Fruit fly (Drosophila melanogaster) whole organism, embryonic: ENCODE results near the gene CG42814.

Source experiments
- Ada2b ChIP-seq: fragments of 200-800 bp; sonication (Bioruptor generic); IDR thresholded peaks from 2 replicates; pipeline ENCODE4 v1.3.6; 2022; ENCODE audit warnings: missing biosample characterization, missing genetic modification characterization
- Antp ChIP-seq: fragments of 200-800 bp; sonication (Bioruptor generic); optimal IDR thresholded peaks from 3 replicates; lab custom pipeline; 2016; ENCODE audit warnings: missing biosample characterization, missing genetic modification characterization
- Atf-2 ChIP-seq: fragments of 200-800 bp; sonication (Bioruptor generic); optimal IDR thresholded peaks from 2 replicates; lab custom pipeline; 2016; ENCODE audit warnings: missing biosample characterization, missing genetic modification characterization
- B-H2 ChIP-seq: fragments of 200-800 bp; sonication (Bioruptor generic); optimal IDR thresholded peaks from 2 replicates; lab custom pipeline; 2018; ENCODE audit warnings: missing biosample characterization, mild to moderate bottlenecking, missing genetic modification characterization
- C15 ChIP-seq: fragments of 200-800 bp; sonication (Bioruptor generic); IDR thresholded peaks from 3 replicates; pipeline ENCODE4 v1.3.6; 2022; ENCODE audit warnings: missing biosample characterization, missing genetic modification characterization
- CG10979 ChIP-seq: fragments of 200-800 bp; sonication (Bioruptor generic); optimal IDR thresholded peaks from 2 replicates; lab custom pipeline; 2018; ENCODE audit warnings: missing biosample characterization, mild to moderate bottlenecking, missing genetic modification characterization, moderate library complexity
- CG11247 ChIP-seq: fragments of 200-800 bp; sonication (Bioruptor generic); IDR thresholded peaks from 2 replicates; pipeline ENCODE4 v1.3.6; 2022; ENCODE audit warnings: missing biosample characterization, missing genetic modification characterization
- CG11456 ChIP-seq: fragments of 200-800 bp; sonication (Bioruptor generic); IDR thresholded peaks from 3 replicates; pipeline ENCODE4 v1.3.6; 2022; ENCODE audit warnings: missing biosample characterization, missing genetic modification characterization
- CG11504 ChIP-seq: fragments of 200-800 bp; sonication (Bioruptor generic); optimal IDR thresholded peaks from 3 replicates; lab custom pipeline; 2019; ENCODE audit warnings: missing biosample characterization, mild to moderate bottlenecking, missing genetic modification characterization, moderate library complexity
- CG11696 ChIP-seq: fragments of 200-800 bp; sonication (Bioruptor generic); IDR thresholded peaks from 2 replicates; pipeline ENCODE4 v1.3.6; 2022; ENCODE audit warnings: missing biosample characterization, missing genetic modification characterization
- CG11723 ChIP-seq: fragments of 200-800 bp; sonication (Bioruptor generic); optimal IDR thresholded peaks from 2 replicates; lab custom pipeline; 2017; ENCODE audit warnings: missing biosample characterization, mild to moderate bottlenecking, missing genetic modification characterization
- CG12391 ChIP-seq: fragments of 200-800 bp; sonication (Bioruptor generic); optimal IDR thresholded peaks from 3 replicates; lab custom pipeline; 2018; ENCODE audit warnings: missing biosample characterization, mild to moderate bottlenecking, missing genetic modification characterization, moderate library complexity
- CG13123 ChIP-seq: fragments of 200-800 bp; sonication (Bioruptor generic); optimal IDR thresholded peaks from 2 replicates; lab custom pipeline; 2016; ENCODE audit warnings: missing biosample characterization, missing genetic modification characterization
- CG13424 ChIP-seq: fragments of 200-800 bp; sonication (Bioruptor generic); optimal IDR thresholded peaks from 2 replicates; lab custom pipeline; 2019; ENCODE audit warnings: missing biosample characterization, mild to moderate bottlenecking, missing genetic modification characterization, moderate library complexity
- CG13624 ChIP-seq: fragments of 200-800 bp; sonication (Bioruptor generic); optimal IDR thresholded peaks from 2 replicates; lab custom pipeline; 2016; ENCODE audit warnings: missing biosample characterization, missing genetic modification characterization
- CG15514 ChIP-seq: fragments of 200-800 bp; sonication (Bioruptor generic); optimal IDR thresholded peaks from 3 replicates; lab custom pipeline; 2017; ENCODE audit warnings: missing biosample characterization, missing genetic modification characterization, mild to moderate bottlenecking, moderate library complexity, missing genetic modification reagents
- CG16813 ChIP-seq: fragments of 200-800 bp; sonication (Bioruptor generic); IDR thresholded peaks from 3 replicates; pipeline ENCODE4 v1.3.6; 2022; ENCODE audit warnings: missing biosample characterization, missing genetic modification characterization; ENCODE audit not compliant: partially characterized antibody
- CG17186 ChIP-seq: fragments of 200-800 bp; sonication (Bioruptor generic); optimal IDR thresholded peaks from 3 replicates; lab custom pipeline; 2017; ENCODE audit warnings: missing biosample characterization, missing genetic modification reagents, missing genetic modification characterization
- CG1792 ChIP-seq: fragments of 200-800 bp; sonication (Bioruptor generic); optimal IDR thresholded peaks from 2 replicates; lab custom pipeline; 2016; ENCODE audit warnings: missing biosample characterization, missing genetic modification characterization
- CG3163 ChIP-seq: fragments of 200-800 bp; sonication (Bioruptor generic); optimal IDR thresholded peaks from 3 replicates; lab custom pipeline; 2016; ENCODE audit warnings: missing biosample characterization, missing genetic modification characterization
- CG42726 ChIP-seq: fragments of 200-800 bp; sonication (Bioruptor generic); IDR thresholded peaks from 2 replicates; pipeline ENCODE4 v1.3.6; 2022; ENCODE audit warnings: missing biosample characterization, missing genetic modification characterization; ENCODE audit not compliant: partially characterized antibody
- CG4282 ChIP-seq: fragments of 200-800 bp; sonication (Bioruptor generic); optimal IDR thresholded peaks from 2 replicates; lab custom pipeline; 2016; ENCODE audit warnings: missing biosample characterization, missing genetic modification characterization
- CG43689 ChIP-seq: fragments of 200-800 bp; sonication (Bioruptor generic); IDR thresholded peaks from 2 replicates; pipeline ENCODE4 v1.3.6; 2022; ENCODE audit warnings: missing biosample characterization, missing genetic modification characterization
- CG6689 ChIP-seq: fragments of 200-800 bp; sonication (Bioruptor generic); IDR thresholded peaks from 2 replicates; pipeline ENCODE4 v1.3.6; 2022; ENCODE audit warnings: missing biosample characterization, missing genetic modification characterization
- CG8089 ChIP-seq: fragments of 200-800 bp; sonication (Bioruptor generic); optimal IDR thresholded peaks from 3 replicates; lab custom pipeline; 2016; ENCODE audit warnings: missing biosample characterization, missing genetic modification characterization
- CG8281 ChIP-seq: fragments of 200-800 bp; sonication (Bioruptor generic); optimal IDR thresholded peaks from 2 replicates; lab custom pipeline; 2018; ENCODE audit warnings: missing biosample characterization, mild to moderate bottlenecking, missing genetic modification characterization, moderate library complexity
- CHES-1-like ChIP-seq: fragments of 200-800 bp; sonication (Bioruptor generic); optimal IDR thresholded peaks from 2 replicates; lab custom pipeline; 2016; ENCODE audit warnings: missing biosample characterization, missing genetic modification characterization
- HLH4C ChIP-seq: fragments of 200-800 bp; sonication (Bioruptor generic); IDR thresholded peaks from 3 replicates; pipeline ENCODE4 v1.3.6; 2022; ENCODE audit warnings: missing biosample characterization, missing genetic modification characterization; ENCODE audit not compliant: partially characterized antibody
- Hey ChIP-seq: fragments of 200-800 bp; sonication (Bioruptor generic); optimal IDR thresholded peaks from 3 replicates; lab custom pipeline; 2018; ENCODE audit warnings: missing biosample characterization, mild to moderate bottlenecking, missing genetic modification characterization
- Hr39 ChIP-seq: fragments of >200 bp; optimal IDR thresholded peaks from 2 replicates; lab custom pipeline; 2017
- Med ChIP-seq: fragments of 200-800 bp; sonication (Bioruptor generic); peaks from one replicate; lab custom pipeline; 2016; ENCODE audit warnings: missing biosample characterization, missing genetic modification characterization, mild to moderate bottlenecking, inconsistent platforms, moderate library complexity
- Mrtf ChIP-seq: fragments of 200-800 bp; sonication (Bioruptor generic); IDR thresholded peaks from 3 replicates; pipeline ENCODE4 v1.3.6; 2022; ENCODE audit warnings: missing biosample characterization, missing genetic modification characterization
- Rfx ChIP-seq: fragments of 200-800 bp; sonication (Bioruptor generic); IDR thresholded peaks from 2 replicates; pipeline ENCODE4 v1.3.6; 2022; ENCODE audit warnings: missing biosample characterization, missing genetic modification characterization
- Rx ChIP-seq: fragments of 200-800 bp; sonication (Bioruptor generic); IDR thresholded peaks from 2 replicates; pipeline ENCODE4 v1.3.6; 2022; ENCODE audit warnings: missing biosample characterization, missing genetic modification characterization
- Sox102F ChIP-seq: fragments of 200-800 bp; sonication (Bioruptor generic); optimal IDR thresholded peaks from 2 replicates; lab custom pipeline; 2018; ENCODE audit warnings: missing biosample characterization, mild to moderate bottlenecking, missing genetic modification characterization, moderate library complexity
- Sry-β ChIP-seq: fragments of 200-800 bp; sonication (Bioruptor generic); optimal IDR thresholded peaks from 2 replicates; lab custom pipeline; 2018; ENCODE audit warnings: missing biosample characterization, mild to moderate bottlenecking, missing genetic modification characterization, moderate library complexity
- aop ChIP-seq: fragments of 200-800 bp; sonication (Bioruptor generic); IDR thresholded peaks from 2 replicates; pipeline ENCODE4 v1.3.6; 2022; ENCODE audit warnings: missing biosample characterization, missing genetic modification characterization
- bowl ChIP-seq: fragments of 200-800 bp; sonication (Bioruptor generic); IDR thresholded peaks from 2 replicates; pipeline ENCODE4 v1.3.6; 2022; ENCODE audit warnings: missing biosample characterization, missing genetic modification characterization
- chinmo ChIP-seq: fragments of 200-800 bp; sonication (Bioruptor generic); IDR thresholded peaks from 4 replicates; pipeline ENCODE4 v1.3.6; 2022; ENCODE audit warnings: missing biosample characterization, missing genetic modification characterization; ENCODE audit not compliant: partially characterized antibody
- fd3F ChIP-seq: fragments of 200-800 bp; sonication (Bioruptor generic); optimal IDR thresholded peaks from 2 replicates; lab custom pipeline; 2018; ENCODE audit warnings: missing biosample characterization, mild to moderate bottlenecking, missing genetic modification characterization, moderate library complexity
- gce ChIP-seq: fragments of 200-800 bp; sonication (Bioruptor generic); IDR thresholded peaks from 3 replicates; pipeline ENCODE4 v1.3.6; 2022; ENCODE audit warnings: missing biosample characterization, missing genetic modification characterization
- gsb-n ChIP-seq: fragments of 200-800 bp; sonication (Bioruptor generic); optimal IDR thresholded peaks from 3 replicates; lab custom pipeline; 2018; ENCODE audit warnings: missing biosample characterization, mild to moderate bottlenecking, missing genetic modification characterization
- hbn ChIP-seq: fragments of 200-800 bp; sonication (Bioruptor generic); IDR thresholded peaks from 2 replicates; pipeline ENCODE4 v1.3.6; 2022; ENCODE audit warnings: missing biosample characterization, missing genetic modification characterization; ENCODE audit not compliant: partially characterized antibody
- jigr1 ChIP-seq: fragments of 200-800 bp; sonication (Bioruptor generic); IDR thresholded peaks from 3 replicates; pipeline ENCODE4 v1.3.6; 2022; ENCODE audit warnings: missing biosample characterization, missing genetic modification characterization
- mld ChIP-seq: fragments of 200-800 bp; sonication (Bioruptor generic); IDR thresholded peaks from 3 replicates; pipeline ENCODE4 v1.3.6; 2022; ENCODE audit warnings: missing biosample characterization, missing genetic modification characterization; ENCODE audit not compliant: partially characterized antibody
- phol ChIP-seq: fragments of 200-800 bp; sonication (Bioruptor generic); optimal IDR thresholded peaks from 3 replicates; lab custom pipeline; 2018; ENCODE audit warnings: missing biosample characterization, mild to moderate bottlenecking, missing genetic modification characterization, moderate library complexity
- salm ChIP-seq: fragments of 200-800 bp; sonication (Bioruptor generic); optimal IDR thresholded peaks from 2 replicates; lab custom pipeline; 2018; ENCODE audit warnings: missing biosample characterization, mild to moderate bottlenecking, missing genetic modification characterization
- sens ChIP-seq: fragments of 200-800 bp; sonication (Bioruptor generic); peaks from one replicate; lab custom pipeline; 2016; ENCODE audit warnings: missing biosample characterization, missing genetic modification characterization
- slou ChIP-seq: fragments of 200-800 bp; sonication (Bioruptor generic); optimal IDR thresholded peaks from 3 replicates; lab custom pipeline; 2016; ENCODE audit warnings: missing biosample characterization, missing genetic modification characterization
- sna ChIP-seq: fragments of 200-800 bp; sonication (Bioruptor generic); IDR thresholded peaks from 2 replicates; pipeline ENCODE4 v1.3.6; 2022; ENCODE audit warnings: missing biosample characterization, missing genetic modification characterization; ENCODE audit not compliant: partially characterized antibody
- sug ChIP-seq: fragments of 200-800 bp; optimal IDR thresholded peaks from 2 replicates; lab custom pipeline; 2019; ENCODE audit warnings: missing biosample characterization, mild to moderate bottlenecking, missing genetic modification characterization, moderate library complexity

The CG42814 gene

dm6 chr3R:27217465-27218059, 11.7 kb downstream of the CG42814 start (continued):
- TF ChIP-seq Hr39 (lab: Kevin White, UChicago) (no peak), CG6689 (GFP tag; lab: Robert Waterston, UW) (0 out of 2 replicates have a peak, but pooled peaks have one; percentile 7), CG3163 (GFP tag; lab: Kevin White, UChicago) (no peak), Rfx (GFP tag; lab: Robert Waterston, UW) (no peak), gce (GFP tag; lab: Robert Waterston, UW) (no peak), CG12391 (no peak), CG42726 (GFP tag; lab: Robert Waterston, UW) (no peak), Atf-2 (GFP tag; lab: Kevin White, UChicago) (no peak), Med (peak; percentile 16), Sry-β (GFP tag; lab: Kevin White, UChicago) (no peak), CG15514 (no peak), CHES-1-like (no peak), Mrtf (GFP tag; lab: Robert Waterston, UW) (no peak), Sox102F (GFP tag; lab: Kevin White, UChicago) (no peak), slou (GFP tag; lab: Kevin White, UChicago) (no peak), CG11504 (tag; lab: Kevin White, UChicago) (peak; percentile 4), mld (GFP tag; lab: Robert Waterston, UW) (no peak), CG11247 (no peak), jigr1 (GFP tag; lab: Robert Waterston, UW) (no peak), gsb-n (tag; lab: Kevin White, UChicago) (peak; percentile 3), HLH4C (GFP tag; lab: Robert Waterston, UW) (no peak), CG1792 (GFP tag; lab: Kevin White, UChicago) (no peak), sug (tag; lab: Kevin White, UChicago) (no peak), CG13624 (GFP tag; lab: Kevin White, UChicago) (no peak), salm (tag; lab: Kevin White, UChicago) (no peak), C15 (GFP tag; lab: Robert Waterston, UW) (no peak), CG11696 (no peak), CG16813 (GFP tag; lab: Robert Waterston, UW) (no peak), CG8089 (GFP tag; lab: Kevin White, UChicago) (no peak), Antp (no peak), Rx (no peak), CG13424 (no peak), hbn (no peak), CG4282 (GFP tag; lab: Kevin White, UChicago) (no peak), CG17186 (no peak), sna (no peak), B-H2 (GFP tag; lab: Kevin White, UChicago) (no peak), aop (GFP tag; lab: Robert Waterston, UW) (no peak), CG13123 (GFP tag; lab: Kevin White, UChicago) (no peak), CG8281 (tag; lab: Kevin White, UChicago) (no peak), Ada2b (GFP tag; lab: Robert Waterston, UW) (no peak), chinmo (GFP tag; lab: Robert Waterston, UW) (no peak), CG11456 (no peak), bowl (GFP tag; lab: Robert Waterston, UW) (no peak), fd3F (no peak), Hey (tag; lab: Kevin White, UChicago) (no peak), sens (GFP tag; lab: Kevin White, UChicago) (no peak), CG10979 (peak; percentile 55), CG43689 (GFP tag; lab: Robert Waterston, UW) (no peak), CG11723 (GFP tag; lab: Kevin White, UChicago) (no peak), phol (peak; percentile 26)
